Worm (Caenorhabditis elegans): ENCODE measurements around the gene C16B8.2.

DNA sequence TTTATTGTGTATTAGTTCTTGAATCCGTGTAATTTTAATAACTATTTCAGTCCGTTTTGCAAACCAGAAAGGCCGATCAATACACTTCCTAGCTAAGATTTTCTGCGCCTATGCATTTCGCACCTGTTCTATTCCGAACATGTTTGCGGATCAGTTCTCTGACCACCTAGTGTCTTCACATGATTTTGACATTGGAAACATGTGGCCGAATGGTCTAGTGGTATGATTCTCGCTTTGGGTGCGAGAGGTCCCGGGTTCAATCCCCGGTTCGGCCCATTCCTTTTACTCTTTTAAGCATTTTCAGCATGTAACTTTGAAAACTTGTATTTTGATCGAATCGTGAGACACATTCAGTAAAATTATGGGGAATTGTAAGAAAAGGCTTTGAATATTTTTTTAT, 3.1 kb upstream of the C16B8.2 start:
- TF ChIP-seq ZK185.1 (tag; optimal IDR thresholded peaks at IDR 0.05; ENCODE audit: poor library complexity, severe bottlenecking) (peak; percentile 53), lin-54 (GFP tag; optimal IDR thresholded peaks at IDR 0.05) (peak; percentile 10), ama-1 (optimal IDR thresholded peaks at IDR 0.05) (no peak), ama-1 (GFP tag; optimal IDR thresholded peaks at IDR 0.05) (peak in 1 of 2 experiments; percentile 75), efl-1 (GFP tag; optimal IDR thresholded peaks at IDR 0.05) (no peak), somi-1 (GFP tag; optimal IDR thresholded peaks at IDR 0.05) (no peak), lin-35 (GFP tag; optimal IDR thresholded peaks at IDR 0.05) (no peak)

Measured in whole organism, young adult.